Fruit fly (Drosophila melanogaster): ENCODE data around the gene ssx.
A peak's percentile ranks its signal among the peaks of the same experiment; 100 is the strongest.

The ssx gene

DNA sequence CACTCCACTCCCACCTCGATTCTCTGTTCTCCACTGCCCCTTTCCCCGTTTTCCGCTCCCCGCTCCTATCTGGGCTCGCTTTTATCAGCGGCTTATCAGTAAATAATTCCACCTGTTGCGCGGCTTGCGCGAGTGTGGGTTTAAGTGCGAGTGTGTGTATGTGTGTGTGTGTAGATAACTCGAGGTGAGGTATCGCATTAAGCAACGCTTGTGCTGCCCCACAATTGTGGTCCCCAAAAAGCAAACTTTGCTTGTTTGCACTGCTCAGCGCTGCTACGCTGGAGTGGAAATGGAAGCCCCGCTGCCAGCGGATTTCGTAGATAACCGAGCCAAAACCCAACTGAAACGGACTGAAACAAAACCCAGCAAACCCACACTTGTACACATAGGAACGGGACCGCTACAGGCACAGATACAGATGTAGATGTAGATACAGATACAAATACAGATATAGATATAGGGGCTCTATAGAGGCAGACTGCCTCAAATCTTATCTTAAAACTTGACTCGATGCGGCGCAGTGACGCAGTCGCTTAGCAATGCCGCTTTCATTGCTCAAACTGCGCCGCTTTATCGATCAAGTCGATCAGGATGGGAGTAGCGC lies 16.9 kb downstream of the ssx start (continued):
- TF ChIP-seq MESR4 (GFP tag; optimal IDR thresholded peaks at IDR 0.05) (no peak), CG13287 (GFP tag; IDR thresholded peaks at IDR 0.05; ENCODE audit: partially characterized antibody) (no peak), NFAT (GFP tag; IDR thresholded peaks at IDR 0.05) (no peak), CG4404 (GFP tag; IDR thresholded peaks at IDR 0.05) (no peak), sisA (GFP tag; IDR thresholded peaks at IDR 0.05) (no peak), CG11504 (tag; optimal IDR thresholded peaks at IDR 0.05) (no peak), CG12769 (tag; optimal IDR thresholded peaks at IDR 0.05) (peak; percentile 32), Taf1 (GFP tag; IDR thresholded peaks at IDR 0.05) (no peak), zfh2 (GFP tag; optimal IDR thresholded peaks at IDR 0.05) (no peak), Bgb (GFP tag; IDR thresholded peaks at IDR 0.05; ENCODE audit: partially characterized antibody) (no peak), z (GFP tag; IDR thresholded peaks at IDR 0.05) (peak; percentile 82), CG2889 (GFP tag; IDR thresholded peaks at IDR 0.05) (no peak), CG7963 (GFP tag; IDR thresholded peaks at IDR 0.05; ENCODE audit: partially characterized antibody) (no peak), CG12299 (tag; optimal IDR thresholded peaks at IDR 0.05) (no peak), ERR (GFP tag; optimal IDR thresholded peaks at IDR 0.05) (no peak), Rx (GFP tag; IDR thresholded peaks at IDR 0.05) (no peak), zf30C (GFP tag; optimal IDR thresholded peaks at IDR 0.05) (no peak), Dp (GFP tag; optimal IDR thresholded peaks at IDR 0.05) (no peak), sug (tag; optimal IDR thresholded peaks at IDR 0.05) (peak; percentile 4), CG10366 (GFP tag; IDR thresholded peaks at IDR 0.05) (no peak), bsh (GFP tag; optimal IDR thresholded peaks at IDR 0.05) (peak in 1 of 2 experiments; percentile 2), BEAF-32 (GFP tag; optimal IDR thresholded peaks at IDR 0.05) (no peak), nerfin-2 (GFP tag; IDR thresholded peaks at IDR 0.05; ENCODE audit: partially characterized antibody) (no peak), Hr51 (GFP tag; optimal IDR thresholded peaks at IDR 0.05) (no peak), peb (GFP tag; IDR thresholded peaks at IDR 0.05) (no peak), gcm (GFP tag; optimal IDR thresholded peaks at IDR 0.05) (no peak), Six4 (GFP tag; optimal IDR thresholded peaks at IDR 0.05) (no peak), CG2199 (GFP tag; IDR thresholded peaks at IDR 0.05) (no peak), B-H1 (GFP tag; IDR thresholded peaks at IDR 0.05) (no peak), CG12942 (GFP tag; optimal IDR thresholded peaks at IDR 0.05) (no peak), tin (GFP tag; optimal IDR thresholded peaks at IDR 0.05) (no peak), CG10431 (GFP tag; optimal IDR thresholded peaks at IDR 0.05) (no peak), CG1233 (GFP tag; optimal IDR thresholded peaks at IDR 0.05) (no peak), grau (tag; optimal IDR thresholded peaks at IDR 0.05) (no peak), CG13424 (tag; optimal IDR thresholded peaks at IDR 0.05) (peak; percentile 6), CG18619 (GFP tag; optimal IDR thresholded peaks at IDR 0.05) (peak; percentile 7), tap (tag; optimal IDR thresholded peaks at IDR 0.05) (no peak), ttk (GFP tag; IDR thresholded peaks at IDR 0.05) (no peak), bcd (GFP tag; optimal IDR thresholded peaks at IDR 0.05) (no peak), mld (GFP tag; IDR thresholded peaks at IDR 0.05; ENCODE audit: partially characterized antibody) (no peak), sob (GFP tag; IDR thresholded peaks at IDR 0.05) (0 out of 2 replicates have a peak, but pooled peaks have one; percentile 8)

Data from whole organism, embryonic.